Fruit fly (Drosophila melanogaster): ENCODE measurements around the gene PpD3.

The PpD3 gene

dm6 chr3R:9747875-9747899, at the start of gene PpD3:
TSS of gene PpD3 (plus strand) at chr3R:9747875.
- TF ChIP-seq cic (GFP tag; optimal IDR thresholded peaks at IDR 0.05) (no peak), bab1 (GFP tag; optimal IDR thresholded peaks at IDR 0.05) (no peak), Clk (GFP tag; optimal IDR thresholded peaks at IDR 0.05) (no peak), CG7101 (tag; optimal IDR thresholded peaks at IDR 0.05) (no peak), CG5204 (GFP tag; optimal IDR thresholded peaks at IDR 0.05) (no peak), CG12768 (GFP tag; optimal IDR thresholded peaks at IDR 0.05) (no peak), Crg-1 (GFP tag; optimal IDR thresholded peaks at IDR 0.05) (no peak), pad (GFP tag; optimal IDR thresholded peaks at IDR 0.05) (no peak), kay (GFP tag; ENCODE audit: borderline replicate concordance) (no peak), tj (GFP tag; optimal IDR thresholded peaks at IDR 0.05) (no peak)

- TF ChIP-seq bab1 (GFP tag; optimal IDR thresholded peaks at IDR 0.05) (no peak), CG1620 (GFP tag; optimal IDR thresholded peaks at IDR 0.05) (no peak), CG12768 (GFP tag; optimal IDR thresholded peaks at IDR 0.05) (no peak), CG33017 (tag; optimal IDR thresholded peaks at IDR 0.05) (no peak), toe (GFP tag; optimal IDR thresholded peaks at IDR 0.05) (no peak)
These were observed 47.2 kb upstream of the PpD3 start for dm6 chr3R:9700513-9700912.

DNA sequence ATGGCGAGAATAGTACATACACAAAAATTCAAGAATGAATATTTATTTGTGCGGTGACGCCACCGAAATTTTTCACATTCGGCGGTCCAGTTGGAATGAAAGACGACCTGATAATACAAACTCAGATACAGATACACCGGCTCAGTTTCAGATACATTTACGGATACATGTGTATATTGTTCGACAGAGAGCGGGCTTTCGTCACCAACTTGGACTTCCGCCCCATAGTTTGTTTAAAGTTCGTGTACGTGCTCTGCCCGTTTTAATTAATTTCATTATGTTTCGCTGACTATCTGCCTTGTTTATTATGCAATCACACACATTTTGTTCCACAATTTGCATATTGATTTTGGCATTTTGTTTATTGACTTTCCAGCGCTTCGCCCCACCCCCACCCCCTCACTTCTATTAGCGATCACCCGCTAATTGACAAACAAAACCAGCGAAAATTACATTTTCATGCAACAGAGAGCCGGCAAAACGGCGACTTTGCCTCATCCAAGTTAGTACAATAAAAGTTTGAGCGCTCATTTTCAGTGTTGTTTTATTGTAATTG, 46.4 kb upstream of the PpD3 start:
- TF ChIP-seq CG14711 (tag; optimal IDR thresholded peaks at IDR 0.05): no peak
- TF ChIP-seq kay (GFP tag; ENCODE audit: borderline replicate concordance): no peak
- no peak for TF ChIP-seq CG33017 (tag; optimal IDR thresholded peaks at IDR 0.05)
- TF ChIP-seq bab1 (GFP tag; optimal IDR thresholded peaks at IDR 0.05): no peak
- no peak for TF ChIP-seq CG7045 (GFP tag; optimal IDR thresholded peaks at IDR 0.05)
- no peak for TF ChIP-seq tj (GFP tag; optimal IDR thresholded peaks at IDR 0.05)
- no peak for TF ChIP-seq Crg-1 (GFP tag; optimal IDR thresholded peaks at IDR 0.05)
- no peak for TF ChIP-seq pad (GFP tag; optimal IDR thresholded peaks at IDR 0.05)
- TF ChIP-seq cnc (optimal IDR thresholded peaks at IDR 0.05): no peak
- TF ChIP-seq CG1620 (GFP tag; optimal IDR thresholded peaks at IDR 0.05): peak; percentile 10
- no peak for TF ChIP-seq toe (GFP tag; optimal IDR thresholded peaks at IDR 0.05)
- no peak for TF ChIP-seq CG5204 (GFP tag; optimal IDR thresholded peaks at IDR 0.05)
- TF ChIP-seq CG11617 (GFP tag; optimal IDR thresholded peaks at IDR 0.05): no peak
- peak; percentile 33 for TF ChIP-seq cic (GFP tag; optimal IDR thresholded peaks at IDR 0.05)
- no peak for TF ChIP-seq Mnt (GFP tag; optimal IDR thresholded peaks at IDR 0.05)
- TF ChIP-seq Clk (GFP tag; optimal IDR thresholded peaks at IDR 0.05): no peak
- no peak for TF ChIP-seq Hr96 (GFP tag; optimal IDR thresholded peaks at IDR 0.05)
- no peak for TF ChIP-seq ovo (GFP tag; optimal IDR thresholded peaks at IDR 0.05)
- TF ChIP-seq CG12768 (GFP tag; optimal IDR thresholded peaks at IDR 0.05): peak; percentile 45
- no peak for TF ChIP-seq CG7101 (tag; optimal IDR thresholded peaks at IDR 0.05)

DNA sequence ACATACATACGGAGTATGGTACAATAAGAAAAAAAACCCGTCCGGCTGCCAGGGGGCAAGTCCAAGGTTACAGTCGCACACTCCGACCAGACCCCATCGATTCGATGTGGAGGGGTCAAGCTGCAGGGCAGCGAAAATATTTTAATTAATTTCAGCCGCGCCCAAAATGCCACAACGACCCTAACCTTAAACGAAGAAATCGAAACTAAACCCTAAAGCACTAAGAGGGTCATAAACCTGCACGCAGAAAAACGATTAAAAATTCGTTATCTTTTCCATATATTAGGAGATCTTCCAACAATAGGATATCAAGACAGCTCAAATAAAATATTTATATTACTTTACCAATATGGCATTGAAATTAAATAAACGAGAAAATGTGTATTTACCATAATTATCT, 45.8 kb upstream of the PpD3 start:
- no peak for TF ChIP-seq Hr96 (GFP tag; optimal IDR thresholded peaks at IDR 0.05)
- TF ChIP-seq ovo (GFP tag; optimal IDR thresholded peaks at IDR 0.05): no peak
- TF ChIP-seq CG33017 (tag; optimal IDR thresholded peaks at IDR 0.05): no peak
- TF ChIP-seq CG12768 (GFP tag; optimal IDR thresholded peaks at IDR 0.05): no peak
- no peak for TF ChIP-seq CG5204 (GFP tag; optimal IDR thresholded peaks at IDR 0.05)
- TF ChIP-seq Crg-1 (GFP tag; optimal IDR thresholded peaks at IDR 0.05): no peak
- TF ChIP-seq bab1 (GFP tag; optimal IDR thresholded peaks at IDR 0.05): no peak
- TF ChIP-seq toe (GFP tag; optimal IDR thresholded peaks at IDR 0.05): no peak
- no peak for TF ChIP-seq Mnt (GFP tag; optimal IDR thresholded peaks at IDR 0.05)
- TF ChIP-seq pad (GFP tag; optimal IDR thresholded peaks at IDR 0.05): no peak

- TF ChIP-seq cnc (optimal IDR thresholded peaks at IDR 0.05) (no peak), toe (GFP tag; optimal IDR thresholded peaks at IDR 0.05) (no peak), Mnt (GFP tag; optimal IDR thresholded peaks at IDR 0.05) (peak; percentile 1), kay (GFP tag; ENCODE audit: borderline replicate concordance) (peak; percentile 79), CG14711 (tag; optimal IDR thresholded peaks at IDR 0.05) (peak; percentile 53), CG7101 (tag; optimal IDR thresholded peaks at IDR 0.05) (peak; percentile 52), CG11617 (GFP tag; optimal IDR thresholded peaks at IDR 0.05) (no peak), bab1 (GFP tag; optimal IDR thresholded peaks at IDR 0.05) (peak; percentile 76), tj (GFP tag; optimal IDR thresholded peaks at IDR 0.05) (no peak)
These were observed 45.1 kb upstream of the PpD3 start for dm6 chr3R:9702567-9702966.

DNA sequence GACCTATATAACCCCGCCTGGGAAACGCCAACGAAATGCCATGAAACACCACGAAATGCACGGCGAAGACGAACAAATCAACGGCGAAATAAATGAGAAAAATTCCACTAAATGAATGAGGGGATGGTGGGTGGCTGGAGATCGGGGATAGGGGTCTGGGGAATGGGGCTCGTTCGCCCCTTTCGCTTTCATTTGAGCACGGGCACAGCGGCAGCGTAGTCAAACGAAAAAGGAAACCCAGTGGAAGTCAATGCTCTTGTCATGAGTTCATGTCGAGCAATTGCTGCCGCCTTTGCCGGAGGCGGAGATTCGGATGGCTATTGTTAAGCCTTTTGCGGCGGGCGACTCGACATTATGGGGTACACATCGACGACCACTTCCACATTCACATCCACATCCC, 44.4 kb upstream of the PpD3 start:
- no peak for TF ChIP-seq tj (GFP tag; optimal IDR thresholded peaks at IDR 0.05)
- no peak for TF ChIP-seq CG33017 (tag; optimal IDR thresholded peaks at IDR 0.05)
- TF ChIP-seq kay (GFP tag; ENCODE audit: borderline replicate concordance): no peak
- TF ChIP-seq toe (GFP tag; optimal IDR thresholded peaks at IDR 0.05): no peak
- TF ChIP-seq cic (GFP tag; optimal IDR thresholded peaks at IDR 0.05): no peak
- no peak for TF ChIP-seq pad (GFP tag; optimal IDR thresholded peaks at IDR 0.05)
- no peak for TF ChIP-seq Crg-1 (GFP tag; optimal IDR thresholded peaks at IDR 0.05)
- no peak for TF ChIP-seq CG14711 (tag; optimal IDR thresholded peaks at IDR 0.05)
- no peak for TF ChIP-seq CG7101 (tag; optimal IDR thresholded peaks at IDR 0.05)
- TF ChIP-seq CG11617 (GFP tag; optimal IDR thresholded peaks at IDR 0.05): no peak
- no peak for TF ChIP-seq bab1 (GFP tag; optimal IDR thresholded peaks at IDR 0.05)
- no peak for TF ChIP-seq CG7045 (GFP tag; optimal IDR thresholded peaks at IDR 0.05)
- TF ChIP-seq ovo (GFP tag; optimal IDR thresholded peaks at IDR 0.05): no peak
- TF ChIP-seq CG1620 (GFP tag; optimal IDR thresholded peaks at IDR 0.05): no peak
- no peak for TF ChIP-seq CG5204 (GFP tag; optimal IDR thresholded peaks at IDR 0.05)
- no peak for TF ChIP-seq CG12768 (GFP tag; optimal IDR thresholded peaks at IDR 0.05)
- no peak for TF ChIP-seq cnc (optimal IDR thresholded peaks at IDR 0.05)

dm6 chr3R:9704183-9705007, 43.3 kb upstream of the PpD3 start:
- no peak for TF ChIP-seq CG1620 (GFP tag; optimal IDR thresholded peaks at IDR 0.05)
- peak; percentile 39 for TF ChIP-seq toe (GFP tag; optimal IDR thresholded peaks at IDR 0.05)
- no peak for TF ChIP-seq CG33017 (tag; optimal IDR thresholded peaks at IDR 0.05)
- TF ChIP-seq CG12768 (GFP tag; optimal IDR thresholded peaks at IDR 0.05): peak; percentile 52
- TF ChIP-seq Mnt (GFP tag; optimal IDR thresholded peaks at IDR 0.05): peak; percentile 64
- TF ChIP-seq kay (GFP tag; ENCODE audit: borderline replicate concordance): no peak
- peak; percentile 42 for TF ChIP-seq tj (GFP tag; optimal IDR thresholded peaks at IDR 0.05)
- no peak for TF ChIP-seq CG14711 (tag; optimal IDR thresholded peaks at IDR 0.05)
- peak; percentile 37 for TF ChIP-seq Hr96 (GFP tag; optimal IDR thresholded peaks at IDR 0.05)
- no peak for TF ChIP-seq CG5204 (GFP tag; optimal IDR thresholded peaks at IDR 0.05)
- peak; percentile 97 for TF ChIP-seq cic (GFP tag; optimal IDR thresholded peaks at IDR 0.05)
- no peak for TF ChIP-seq CG11617 (GFP tag; optimal IDR thresholded peaks at IDR 0.05)
- peak; percentile 46 for TF ChIP-seq Crg-1 (GFP tag; optimal IDR thresholded peaks at IDR 0.05)
- TF ChIP-seq pad (GFP tag; optimal IDR thresholded peaks at IDR 0.05): peak; percentile 91
- TF ChIP-seq bab1 (GFP tag; optimal IDR thresholded peaks at IDR 0.05): no peak
- TF ChIP-seq Clk (GFP tag; optimal IDR thresholded peaks at IDR 0.05): peak; percentile 31
- TF ChIP-seq CG7101 (tag; optimal IDR thresholded peaks at IDR 0.05): peak; percentile 10
- peak; percentile 96 for TF ChIP-seq ovo (GFP tag; optimal IDR thresholded peaks at IDR 0.05)
- no peak for TF ChIP-seq cnc (optimal IDR thresholded peaks at IDR 0.05)
- TF ChIP-seq CG7045 (GFP tag; optimal IDR thresholded peaks at IDR 0.05): peak; percentile 51

Measured in whole organism, adult.